Worm (Caenorhabditis elegans): ENCODE measurements around the gene C02G6.3.

DNA sequence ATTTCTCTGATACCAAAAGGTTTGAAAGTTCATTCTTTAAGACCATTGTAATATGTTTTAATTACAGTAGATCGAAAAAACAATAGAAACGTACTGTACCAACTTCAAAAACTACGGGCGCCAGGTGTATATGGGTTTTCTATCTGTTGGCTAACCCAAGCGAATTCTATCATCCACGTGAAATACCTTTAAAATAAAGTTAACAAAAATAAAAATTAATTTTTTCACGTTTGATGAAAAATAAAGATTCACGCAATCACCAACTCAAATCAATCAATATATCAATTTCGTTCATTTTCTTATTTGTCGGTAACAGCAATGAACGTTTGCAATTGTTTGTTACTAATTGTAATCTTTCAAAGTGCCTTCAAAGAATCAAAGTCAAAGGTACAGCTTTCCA is 26.9 kb downstream of the C02G6.3 start, which contains the start of gene C04E6.4:
- no peak for TF ChIP-seq him-1 (tag; optimal IDR thresholded peaks at IDR 0.05)
- no peak for TF ChIP-seq W03F9.2 (tag; optimal IDR thresholded peaks at IDR 0.05)
